Fruit fly (Drosophila melanogaster): ENCODE data around the gene ps.
A peak's percentile ranks its signal among the peaks of the same experiment; 100 is the strongest.

Gene ps

DNA sequence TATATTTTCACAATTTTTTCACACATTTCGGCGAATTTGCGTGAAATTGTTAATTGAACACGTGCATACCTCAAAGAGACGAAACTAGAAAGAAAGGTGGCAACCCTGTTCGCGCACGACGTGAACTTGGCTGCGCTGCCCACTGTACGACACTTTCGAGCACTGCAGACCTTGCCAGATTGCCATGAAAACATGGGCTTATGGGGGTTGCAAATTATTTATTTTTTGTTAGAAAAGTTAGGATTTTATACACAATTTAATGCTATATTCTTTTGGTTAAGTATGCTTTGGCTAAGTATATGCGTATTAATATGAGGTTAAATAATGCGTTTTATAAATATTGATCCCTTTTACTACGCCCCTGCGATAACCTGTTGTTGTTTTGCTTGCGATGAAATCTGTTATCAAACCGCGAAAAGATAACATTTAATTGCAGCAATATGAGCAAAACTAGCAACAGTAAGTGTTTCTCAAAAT is 16.6 kb upstream of the ps start, which contains the start of the genes RpL34b and CG8132 (continued):
- peak; percentile 79 for TF ChIP-seq fd85E (GFP tag; optimal IDR thresholded peaks at IDR 0.05)
- TF ChIP-seq CG4318 (GFP tag; optimal IDR thresholded peaks at IDR 0.05), result no peak
- TF ChIP-seq CG9139 (GFP tag; optimal IDR thresholded peaks at IDR 0.05), result peak; percentile 78
- TF ChIP-seq CG6792 (GFP tag; optimal IDR thresholded peaks at IDR 0.05), result peak; percentile 92
- TF ChIP-seq esn (GFP tag; optimal IDR thresholded peaks at IDR 0.05), result peak; percentile 96
- peak; percentile 86 for TF ChIP-seq CG15336 (GFP tag; IDR thresholded peaks at IDR 0.05)
- TF ChIP-seq CG34406 (GFP tag; optimal IDR thresholded peaks at IDR 0.05), result peak; percentile 88
- TF ChIP-seq CG8632 (GFP tag; optimal IDR thresholded peaks at IDR 0.05), result peak; percentile 86
- TF ChIP-seq dac (GFP tag; optimal IDR thresholded peaks at IDR 0.05), result peak; percentile 86
- TF ChIP-seq Hr39 (GFP tag; optimal IDR thresholded peaks at IDR 0.05), result peak; percentile 95
- peak; percentile 93 for TF ChIP-seq Met (GFP tag; optimal IDR thresholded peaks at IDR 0.05)
- peak; percentile 82 for TF ChIP-seq CG11294 (GFP tag; IDR thresholded peaks at IDR 0.05)
- TF ChIP-seq Sox15 (GFP tag; optimal IDR thresholded peaks at IDR 0.05), result peak; percentile 86
- peak; percentile 90 for TF ChIP-seq CG11902 (GFP tag; optimal IDR thresholded peaks at IDR 0.05)
- peak; percentile 85 for TF ChIP-seq CG8319 (GFP tag; optimal IDR thresholded peaks at IDR 0.05)
- TF ChIP-seq ss (GFP tag; optimal IDR thresholded peaks at IDR 0.05), result peak in 1 of 2 experiments; percentile 84
- peak; percentile 91 for TF ChIP-seq Smox (GFP tag; optimal IDR thresholded peaks at IDR 0.05)
- TF ChIP-seq CG32006 (GFP tag; optimal IDR thresholded peaks at IDR 0.05), result peak; percentile 89
- TF ChIP-seq Hr38 (GFP tag; optimal IDR thresholded peaks at IDR 0.05), result peak; percentile 39
- peak; percentile 82 for TF ChIP-seq CG1621 (tag; optimal IDR thresholded peaks at IDR 0.05)
- TF ChIP-seq Sox102F (GFP tag; optimal IDR thresholded peaks at IDR 0.05), result peak; percentile 92
- TF ChIP-seq eg (GFP tag; IDR thresholded peaks at IDR 0.05), result peak; percentile 97
- TF ChIP-seq Lpt (GFP tag; optimal IDR thresholded peaks at IDR 0.05), result peak; percentile 86
- peak; percentile 96 for TF ChIP-seq CG31627 (GFP tag; optimal IDR thresholded peaks at IDR 0.05)
- peak; percentile 94 for TF ChIP-seq acj6 (GFP tag; optimal IDR thresholded peaks at IDR 0.05)
- TF ChIP-seq net (GFP tag; optimal IDR thresholded peaks at IDR 0.05), result peak; percentile 86
- peak; percentile 79 for TF ChIP-seq fd59A (GFP tag; optimal IDR thresholded peaks at IDR 0.05)
- TF ChIP-seq Sox14 (GFP tag; optimal IDR thresholded peaks at IDR 0.05), result peak; percentile 92
- TF ChIP-seq CG3919 (GFP tag; optimal IDR thresholded peaks at IDR 0.05), result peak; percentile 94
- peak; percentile 95 for TF ChIP-seq CG10631 (GFP tag; optimal IDR thresholded peaks at IDR 0.05)
- peak; percentile 92 for TF ChIP-seq vri (GFP tag; optimal IDR thresholded peaks at IDR 0.05)
- peak; percentile 96 for TF ChIP-seq Eip78C (GFP tag)
- TF ChIP-seq lz (GFP tag; optimal IDR thresholded peaks at IDR 0.05), result peak; percentile 97
- TF ChIP-seq OdsH (GFP tag; optimal IDR thresholded peaks at IDR 0.05), result peak; percentile 94
- TF ChIP-seq dsx (GFP tag; optimal IDR thresholded peaks at IDR 0.05; ENCODE audit: poor library complexity, severe bottlenecking), result peak; percentile 81
- peak; percentile 84 for TF ChIP-seq CG10669 (GFP tag; optimal IDR thresholded peaks at IDR 0.05)
- TF ChIP-seq salr (GFP tag; optimal IDR thresholded peaks at IDR 0.05), result peak; percentile 76 to 89

DNA sequence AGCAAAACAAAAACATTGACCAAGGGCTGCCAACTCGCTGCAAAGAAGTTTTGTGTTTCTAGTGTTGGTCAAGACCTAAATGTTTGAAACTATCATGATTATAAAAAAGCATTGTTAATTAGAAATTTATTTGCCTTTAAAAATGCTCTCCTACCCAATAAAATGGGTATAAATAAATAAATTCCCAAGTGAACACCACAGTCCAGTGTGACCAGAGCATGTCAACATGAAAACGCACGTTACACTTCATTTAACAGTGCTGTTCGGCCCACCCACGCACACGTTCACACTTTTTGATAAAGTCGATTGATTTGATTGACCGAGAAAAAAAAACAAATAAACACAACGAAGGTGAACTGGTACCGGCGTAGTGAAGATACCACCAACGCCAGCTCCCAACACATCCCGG is 13.6 kb upstream of the ps start, which contains the start of the genes CG9356, BBIP1 and CG8135:
CG9356 (minus strand) TSS at position 166 of the 409 bp plus-strand sequence.
BBIP1 (plus strand) TSS at position 282 of the 409 bp plus-strand sequence.
CG8135 (plus strand) TSS at position 282 of the 409 bp plus-strand sequence.
- TF ChIP-seq salr (GFP tag; optimal IDR thresholded peaks at IDR 0.05), result no peak
- no peak for TF ChIP-seq fd85E (GFP tag; optimal IDR thresholded peaks at IDR 0.05)
- TF ChIP-seq pdm3 (GFP tag; optimal IDR thresholded peaks at IDR 0.05), result no peak
- TF ChIP-seq CG4318 (GFP tag; optimal IDR thresholded peaks at IDR 0.05), result no peak
- peak; percentile 28 for TF ChIP-seq CG34406 (GFP tag; optimal IDR thresholded peaks at IDR 0.05)
- TF ChIP-seq achi (GFP tag; optimal IDR thresholded peaks at IDR 0.05), result no peak
- TF ChIP-seq cyc (GFP tag; optimal IDR thresholded peaks at IDR 0.05), result peak; percentile 82
- no peak for TF ChIP-seq Met (GFP tag; optimal IDR thresholded peaks at IDR 0.05)
- peak; percentile 53 for TF ChIP-seq CG8319 (GFP tag; optimal IDR thresholded peaks at IDR 0.05)
- no peak for TF ChIP-seq ss (GFP tag; optimal IDR thresholded peaks at IDR 0.05)
- TF ChIP-seq CG16779 (tag; optimal IDR thresholded peaks at IDR 0.05), result no peak
- TF ChIP-seq dsx (GFP tag; optimal IDR thresholded peaks at IDR 0.05; ENCODE audit: poor library complexity, severe bottlenecking), result no peak
- TF ChIP-seq CG3032 (tag; optimal IDR thresholded peaks at IDR 0.05), result peak; percentile 44
- no peak for TF ChIP-seq CG32006 (GFP tag; optimal IDR thresholded peaks at IDR 0.05)
- no peak for TF ChIP-seq CG6808 (GFP tag; optimal IDR thresholded peaks at IDR 0.05)
- TF ChIP-seq Eip78C (GFP tag), result peak; percentile 91
- TF ChIP-seq Lpt (GFP tag; optimal IDR thresholded peaks at IDR 0.05), result peak; percentile 3
- TF ChIP-seq CG3919 (GFP tag; optimal IDR thresholded peaks at IDR 0.05), result no peak
- TF ChIP-seq eg (GFP tag; IDR thresholded peaks at IDR 0.05), result no peak
- TF ChIP-seq Sox102F (GFP tag; optimal IDR thresholded peaks at IDR 0.05), result no peak
- TF ChIP-seq CG11902 (GFP tag; optimal IDR thresholded peaks at IDR 0.05), result peak; percentile 14
- TF ChIP-seq esn (GFP tag; optimal IDR thresholded peaks at IDR 0.05), result peak; percentile 85
- TF ChIP-seq CG31627 (GFP tag; optimal IDR thresholded peaks at IDR 0.05), result peak; percentile 78
- TF ChIP-seq svp (GFP tag), result no peak
- TF ChIP-seq CG10631 (GFP tag; optimal IDR thresholded peaks at IDR 0.05), result no peak
- TF ChIP-seq CG10669 (GFP tag; optimal IDR thresholded peaks at IDR 0.05), result no peak
- no peak for TF ChIP-seq CG8119 (GFP tag; IDR thresholded peaks at IDR 0.05)
- no peak for TF ChIP-seq CG9139 (GFP tag; optimal IDR thresholded peaks at IDR 0.05)
- peak; percentile 33 for TF ChIP-seq Sox15 (GFP tag; optimal IDR thresholded peaks at IDR 0.05)
- TF ChIP-seq CG6276 (GFP tag; optimal IDR thresholded peaks at IDR 0.05), result no peak
- TF ChIP-seq CG6163 (GFP tag; IDR thresholded peaks at IDR 0.05), result peak; percentile 61; the same call in 2 of the 3 replicates
- peak; percentile 79 for TF ChIP-seq lz (GFP tag; optimal IDR thresholded peaks at IDR 0.05)
- TF ChIP-seq CG1621 (tag; optimal IDR thresholded peaks at IDR 0.05), result no peak

Data from whole organism, prepupa.